Worm (Caenorhabditis elegans) whole organism, young adult: ENCODE results near the gene gcy-34.
A peak's percentile ranks its signal among the peaks of the same experiment; 100 is the strongest.

Experiments
- B0035.1 ChIP-seq: sonication (generic microtip); optimal IDR thresholded peaks from 2 replicates; lab custom pipeline; 2016; ENCODE audit warnings: missing genetic modification characterization, mild to moderate bottlenecking, missing compliant biosample characterization, missing genotype, missing genetic modification reagents
- C06A6.2 ChIP-seq: fragments of 200-800 bp; sonication (Bioruptor generic); conservative IDR thresholded peaks from 2 replicates; pipeline ENCODE4 v1.3.6; 2022; ENCODE audit warnings: missing genetic modification characterization, missing compliant biosample characterization
- F57A8.1 ChIP-seq: fragments of 200-800 bp; sonication (Bioruptor generic); optimal IDR thresholded peaks from 2 replicates; lab custom pipeline; 2018; ENCODE audit warnings: mild to moderate bottlenecking, missing genetic modification characterization, moderate library complexity, missing compliant biosample characterization
- F57C9.4 ChIP-seq: sonication (generic microtip); optimal IDR thresholded peaks from 2 replicates; lab custom pipeline; 2017; ENCODE audit warnings: mild to moderate bottlenecking, missing genetic modification characterization, missing compliant biosample characterization
- K11D2.4 ChIP-seq: fragments of 200-800 bp; sonication (Bioruptor generic); IDR thresholded peaks from 2 replicates; pipeline ENCODE4 v1.3.6; 2022; ENCODE audit warnings: missing genetic modification reagents, missing genetic modification characterization, missing compliant biosample characterization
- K12H6.12 ChIP-seq: fragments of 200-800 bp; sonication (Bioruptor generic); optimal IDR thresholded peaks from 2 replicates; lab custom pipeline; 2018; ENCODE audit warnings: mild to moderate bottlenecking, missing genetic modification characterization, missing compliant biosample characterization
- Y53F4B.3 ChIP-seq: fragments of 200-800 bp; sonication (Bioruptor generic); IDR thresholded peaks from 2 replicates; pipeline ENCODE4 v1.3.6; 2022; ENCODE audit warnings: missing genetic modification reagents, missing genetic modification characterization, missing compliant biosample characterization
- Y53G8AR.9 ChIP-seq: fragments of 200-800 bp; sonication (Bioruptor generic); conservative IDR thresholded peaks from 2 replicates; pipeline ENCODE4 v1.3.6; 2022; ENCODE audit warnings: missing genetic modification reagents, missing genetic modification characterization, missing compliant biosample characterization
- Y95B8A.8 ChIP-seq: fragments of 200-800 bp; sonication (Bioruptor generic); IDR thresholded peaks from 2 replicates; pipeline ENCODE4 v1.3.6; 2022; ENCODE audit warnings: missing genetic modification reagents, missing genetic modification characterization, missing compliant biosample characterization
- aptf-2 ChIP-seq: fragments of 200-800 bp; sonication (Bioruptor generic); conservative IDR thresholded peaks from 2 replicates; pipeline ENCODE4 v1.3.6; 2022; ENCODE audit warnings: missing genetic modification reagents, missing genetic modification characterization, missing compliant biosample characterization
- aptf-3 ChIP-seq: fragments of 200-800 bp; sonication (Bioruptor generic); IDR thresholded peaks from 2 replicates; pipeline ENCODE4 v1.3.6; 2022; ENCODE audit warnings: missing genetic modification characterization, missing compliant biosample characterization
- attf-5 ChIP-seq: fragments of 200-800 bp; sonication (Bioruptor generic); optimal IDR thresholded peaks from 2 replicates; lab custom pipeline; 2018; ENCODE audit warnings: mild to moderate bottlenecking, missing genetic modification characterization, missing compliant biosample characterization
- bed-1 ChIP-seq: fragments of 200-800 bp; sonication (Bioruptor generic); IDR thresholded peaks from 2 replicates; pipeline ENCODE4 v1.3.6; 2022; ENCODE audit warnings: missing genetic modification reagents, missing genetic modification characterization, missing compliant biosample characterization
- bed-2 ChIP-seq: fragments of 200-800 bp; sonication (Bioruptor generic); IDR thresholded peaks from 2 replicates; pipeline ENCODE4 v1.3.6; 2022; ENCODE audit warnings: missing genetic modification reagents, missing genetic modification characterization, missing compliant biosample characterization
- cebp-1 ChIP-seq, 2 experiments: fragments of 200-800 bp in 1 of 2; sonication (Bioruptor generic) in 1 of 2; sonication (generic microtip) in 1 of 2; IDR thresholded peaks in 1 of 2; optimal IDR thresholded peaks in 1 of 2; 2 replicates each; pipeline versions ENCODE4 v1.3.6 to Lab custom; 2017 to 2022; ENCODE audit warnings: missing compliant biosample characterization in 2 of 2, missing genetic modification characterization in 2 of 2, mild to moderate bottlenecking in 1 of 2, missing genetic modification reagents in 1 of 2, moderate library complexity in 1 of 2
- ceh-27 ChIP-seq: fragments of 200-800 bp; sonication (Bioruptor generic); optimal IDR thresholded peaks from 2 replicates; lab custom pipeline; 2018; ENCODE audit warnings: mild to moderate bottlenecking, missing genetic modification characterization, moderate library complexity, missing compliant biosample characterization
- ceh-40 ChIP-seq: fragments of 200-800 bp; sonication (Bioruptor generic); IDR thresholded peaks from 2 replicates; pipeline ENCODE4 v1.3.6; 2022; ENCODE audit warnings: missing genetic modification characterization, missing compliant biosample characterization
- dox-1 ChIP-seq: fragments of 200-800 bp; sonication (Bioruptor generic); IDR thresholded peaks from 2 replicates; pipeline ENCODE4 v1.3.6; 2022; ENCODE audit warnings: missing genetic modification reagents, missing genetic modification characterization, missing compliant biosample characterization
- egl-44 ChIP-seq: fragments of 200-800 bp; sonication (Bioruptor generic); IDR thresholded peaks from 2 replicates; pipeline ENCODE4 v1.3.6; 2022; ENCODE audit warnings: missing genetic modification reagents, missing genetic modification characterization, missing compliant biosample characterization
- fkh-3 ChIP-seq: sonication (generic microtip); optimal IDR thresholded peaks from 2 replicates; lab custom pipeline; 2016; ENCODE audit warnings: mild to moderate bottlenecking, missing genetic modification characterization, missing compliant biosample characterization
- gei-17 ChIP-seq: fragments of 200-800 bp; sonication (Bioruptor generic); optimal IDR thresholded peaks from 2 replicates; lab custom pipeline; 2018; ENCODE audit warnings: mild to moderate bottlenecking, missing genetic modification characterization, missing compliant biosample characterization
- let-526 ChIP-seq: fragments of 200-800 bp; sonication (Bioruptor generic); IDR thresholded peaks from 2 replicates; pipeline ENCODE4 v1.3.6; 2022; ENCODE audit warnings: missing genetic modification reagents, missing genetic modification characterization, missing compliant biosample characterization
- let-607 ChIP-seq, 2 experiments: fragments of 200-800 bp in 1 of 2; sonication (Bioruptor generic) in 1 of 2; sonication (generic microtip) in 1 of 2; optimal IDR thresholded peaks; 2 replicates each; lab custom pipeline; 2016 to 2018; ENCODE audit warnings: mild to moderate bottlenecking in 2 of 2, missing compliant biosample characterization in 2 of 2, missing genetic modification characterization in 2 of 2, moderate library complexity in 2 of 2, missing genotype in 1 of 2
- lin-26 ChIP-seq: fragments of 200-800 bp; sonication (Bioruptor generic); IDR thresholded peaks from 2 replicates; pipeline ENCODE4 v1.3.6; 2022; ENCODE audit warnings: missing genetic modification reagents, missing genetic modification characterization, missing compliant biosample characterization
- lin-40 ChIP-seq: sonication (generic microtip); optimal IDR thresholded peaks from 2 replicates; lab custom pipeline; 2016; ENCODE audit warnings: missing genetic modification characterization, mild to moderate bottlenecking, missing compliant biosample characterization, missing genotype, missing genetic modification reagents
- madf-6 ChIP-seq: fragments of 200-800 bp; sonication (Bioruptor generic); IDR thresholded peaks from 2 replicates; pipeline ENCODE4 v1.3.6; 2022; ENCODE audit warnings: missing genetic modification reagents, missing genetic modification characterization, missing compliant biosample characterization
- mxl-1 ChIP-seq: sonication (generic microtip); optimal IDR thresholded peaks from 2 replicates; lab custom pipeline; 2016; ENCODE audit warnings: missing genetic modification characterization, missing compliant biosample characterization
- nhr-80 ChIP-seq: sonication (generic microtip); optimal IDR thresholded peaks from 2 replicates; lab custom pipeline; 2016; ENCODE audit warnings: missing genetic modification characterization, missing compliant biosample characterization
- nhr-90 ChIP-seq: sonication (generic microtip); optimal IDR thresholded peaks from 2 replicates; lab custom pipeline; 2016; ENCODE audit warnings: missing genotype, mild to moderate bottlenecking, missing genetic modification characterization, missing compliant biosample characterization
- rec-8 ChIP-seq, 2 experiments: sonication (generic microtip); optimal IDR thresholded peaks; 2 replicates each; lab custom pipeline; 2016; ENCODE audit warnings: mild to moderate bottlenecking in 2 of 2, missing genetic modification characterization in 2 of 2, missing genetic modification reagents in 2 of 2, missing genotype in 2 of 2, missing biosample characterization in 1 of 2, missing compliant biosample characterization in 1 of 2, moderate library complexity in 1 of 2
- repo-1 ChIP-seq: sonication (generic microtip); optimal IDR thresholded peaks from 2 replicates; lab custom pipeline; 2017; ENCODE audit warnings: mild to moderate bottlenecking, missing genetic modification characterization, missing compliant biosample characterization
- rpc-1 ChIP-seq, 2 experiments: fragments of 150-350 bp in 1 of 2; sonication (generic microtip) in 1 of 2; optimal IDR thresholded peaks; 2 replicates each; lab custom pipeline; 2014 to 2018; ENCODE audit warnings: missing biosample characterization in 1 of 2, missing genetic modification characterization in 1 of 2, missing genetic modification reagents in 1 of 2, missing genotype in 1 of 2
- somi-1 ChIP-seq: fragments of 200-800 bp; sonication (Bioruptor generic); optimal IDR thresholded peaks from 2 replicates; lab custom pipeline; 2018; ENCODE audit warnings: mild to moderate bottlenecking, missing genetic modification characterization, missing compliant biosample characterization
- tbp1 ChIP-seq: fragments of 200-800 bp; sonication (Bioruptor generic); optimal IDR thresholded peaks from 2 replicates; lab custom pipeline; 2018; ENCODE audit warnings: mild to moderate bottlenecking, missing genetic modification characterization, missing compliant biosample characterization
- unc-62 ChIP-seq: fragments of 150-350 bp; optimal IDR thresholded peaks from 2 replicates; lab custom pipeline; 2014; ENCODE audit warnings: missing biosample characterization, missing genetic modification reagents, missing genetic modification characterization
- zim-3 ChIP-seq: sonication (generic microtip); optimal IDR thresholded peaks from 2 replicates; lab custom pipeline; 2017; ENCODE audit warnings: mild to moderate bottlenecking, missing genetic modification characterization, moderate library complexity, missing compliant biosample characterization
- ztf-18 ChIP-seq: sonication (generic microtip); optimal IDR thresholded peaks from 2 replicates; lab custom pipeline; 2016; ENCODE audit warnings: missing genotype, mild to moderate bottlenecking, missing genetic modification characterization, missing compliant biosample characterization
- ztf-26 ChIP-seq: sonication (generic microtip); optimal IDR thresholded peaks from 2 replicates; lab custom pipeline; 2017; ENCODE audit warnings: missing genetic modification characterization, missing compliant biosample characterization
- ztf-3 ChIP-seq: fragments of 200-800 bp; sonication (Bioruptor generic); optimal IDR thresholded peaks from 2 replicates; lab custom pipeline; 2018; ENCODE audit warnings: mild to moderate bottlenecking, missing genetic modification characterization, missing compliant biosample characterization
- ztf-6 ChIP-seq: fragments of 200-800 bp; sonication (Bioruptor generic); IDR thresholded peaks from 2 replicates; pipeline ENCODE4 v1.3.6; 2022; ENCODE audit warnings: missing genetic modification reagents, missing genetic modification characterization, missing compliant biosample characterization

Gene gcy-34

DNA sequence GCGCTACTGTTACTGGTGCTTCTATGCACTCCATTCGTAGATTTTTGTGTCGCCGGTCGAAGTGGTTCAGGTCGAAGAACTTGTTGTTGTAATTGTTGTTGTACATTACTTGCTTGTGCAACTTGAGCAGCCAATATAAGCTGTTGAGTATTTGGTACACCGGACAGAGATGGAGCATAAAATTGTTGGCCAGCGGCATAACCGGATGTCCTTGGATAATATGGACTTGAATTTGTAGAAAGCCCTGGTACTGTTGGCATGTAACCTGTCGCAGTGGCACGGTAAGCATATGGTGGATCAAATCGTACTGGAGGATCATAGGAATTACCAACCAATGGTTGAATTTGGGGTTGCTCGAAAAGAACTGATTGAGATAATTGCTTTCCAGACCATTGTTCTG, 3.3 kb upstream of the gcy-34 start:
- no peak for TF ChIP-seq let-526 (GFP tag; lab: Robert Waterston, UW)
- TF ChIP-seq, all 124 proteins: peak for 0

DNA sequence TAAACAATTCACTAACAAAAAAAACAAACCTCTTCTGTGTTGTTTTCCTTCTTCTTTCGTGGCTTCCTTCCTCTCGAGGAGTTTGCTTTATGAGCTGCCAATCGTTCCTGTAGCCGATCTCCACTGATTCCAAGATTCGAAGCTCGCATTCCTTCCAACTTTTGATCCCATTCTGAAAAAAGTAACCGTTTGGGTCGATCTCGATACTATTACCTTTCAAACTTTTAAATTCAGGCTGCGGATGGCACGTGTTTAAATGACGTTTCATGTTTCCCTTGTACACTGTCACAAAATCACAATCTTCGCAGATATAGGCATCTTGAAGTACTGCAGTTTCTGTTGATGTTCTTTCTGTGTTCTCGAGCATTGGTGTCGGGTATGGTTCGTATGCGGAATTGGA, 1.8 kb upstream of the gcy-34 start:
- TF ChIP-seq C06A6.2 (no peak), aptf-3 (GFP tag; lab: Robert Waterston, UW) (no peak), dox-1 (no peak), rpc-1 (optimal IDR thresholded peaks at IDR 0.05; lab: Kevin White, UChicago) (no peak), rpc-1 (tag; optimal IDR thresholded peaks at IDR 0.05; lab: Kevin White, UChicago) (no peak), F57A8.1 (GFP tag; lab: Kevin White, UChicago) (no peak), tbp1 (no peak), nhr-80 (no peak), ztf-3 (no peak), unc-62 (GFP tag; lab: Kevin White, UChicago) (no peak)

DNA sequence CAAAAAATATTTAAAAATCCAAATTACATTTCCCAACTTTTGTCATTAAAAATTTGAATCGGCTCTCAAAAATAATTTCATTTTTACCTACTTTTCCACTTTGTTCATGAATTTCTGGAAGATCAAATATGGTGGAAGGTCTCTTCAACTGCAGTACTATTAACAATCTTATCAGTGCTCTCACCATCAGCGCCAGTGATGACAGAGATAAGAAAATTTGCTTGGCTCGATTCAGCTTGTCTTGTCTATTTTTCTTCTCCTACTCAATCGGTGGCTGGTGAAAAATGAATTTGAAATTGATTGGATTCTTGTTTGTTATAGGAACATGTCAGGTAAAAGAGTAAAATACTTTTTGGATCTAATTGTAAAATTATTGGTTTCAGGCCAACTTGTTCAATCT, 4.7 kb downstream of the gcy-34 start, which contains the start of gene cpz-2:
TSS of gene cpz-2 (plus strand) at position 210 of the 400 bp plus-strand sequence.
- TF ChIP-seq ztf-18 (no peak), nhr-80 (peak; percentile 74), attf-5 (GFP tag; lab: Kevin White, UChicago) (no peak), rec-8 (tag; optimal IDR thresholded peaks at IDR 0.05; lab: Kevin White, UChicago) (no peak), unc-62 (GFP tag; lab: Kevin White, UChicago) (no peak)

DNA sequence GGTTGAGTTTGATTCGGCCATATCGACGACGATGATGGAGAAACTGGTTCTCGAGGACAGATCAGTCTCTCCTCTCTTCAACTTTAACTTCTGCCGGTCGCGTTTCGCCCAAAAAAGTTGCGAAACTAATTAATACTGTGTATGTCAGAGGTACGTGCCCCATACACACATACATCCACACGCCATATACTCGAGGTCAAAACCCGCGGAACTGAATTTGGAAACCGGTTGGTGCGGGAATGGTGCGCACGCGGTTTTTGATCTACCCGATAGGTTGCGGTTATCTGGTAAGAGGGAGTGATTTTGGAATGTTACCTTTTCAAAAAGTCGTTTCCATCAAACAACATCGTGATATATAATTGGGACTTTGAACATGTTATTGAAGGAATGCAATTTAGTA, 5.5 kb downstream of the gcy-34 start, which contains the start of gene ifbp-1:
TSS of gene ifbp-1 (minus strand) at position 85 of the 400 bp plus-strand sequence.
- no peak for TF ChIP-seq mxl-1 (tag; lab: Kevin White, UChicago)
- no peak for TF ChIP-seq repo-1 (tag; lab: Kevin White, UChicago)
- peak; percentile 73 for TF ChIP-seq ztf-26 (tag; lab: Kevin White, UChicago)
- peak; percentile 73 for TF ChIP-seq lin-40 (tag; lab: Kevin White, UChicago)
- TF ChIP-seq zim-3 = no peak
- TF ChIP-seq K11D2.4 (GFP tag; lab: Robert Waterston, UW) = 0 out of 2 replicates have a peak, but pooled peaks have one; percentile 66
- TF ChIP-seq cebp-1 (GFP tag; IDR thresholded peaks at IDR 0.05; lab: Robert Waterston, UW) = peak; percentile 50; the same call in 1 of the 2 replicates
- peak; percentile 79 for TF ChIP-seq cebp-1 (tag; optimal IDR thresholded peaks at IDR 0.05; lab: Kevin White, UChicago)
- no peak for TF ChIP-seq F57C9.4 (tag; lab: Kevin White, UChicago)
- TF ChIP-seq ceh-27 (GFP tag; lab: Kevin White, UChicago) = peak; percentile 9
- peak; percentile 60; the same call in 1 of the 2 replicates for TF ChIP-seq lin-26
- TF ChIP-seq egl-44 (GFP tag; lab: Robert Waterston, UW) = 0 out of 2 replicates have a peak, but pooled peaks have one; percentile 15
- TF ChIP-seq somi-1 = peak; percentile 42
- TF ChIP-seq, all 124 proteins: peak for 8

DNA sequence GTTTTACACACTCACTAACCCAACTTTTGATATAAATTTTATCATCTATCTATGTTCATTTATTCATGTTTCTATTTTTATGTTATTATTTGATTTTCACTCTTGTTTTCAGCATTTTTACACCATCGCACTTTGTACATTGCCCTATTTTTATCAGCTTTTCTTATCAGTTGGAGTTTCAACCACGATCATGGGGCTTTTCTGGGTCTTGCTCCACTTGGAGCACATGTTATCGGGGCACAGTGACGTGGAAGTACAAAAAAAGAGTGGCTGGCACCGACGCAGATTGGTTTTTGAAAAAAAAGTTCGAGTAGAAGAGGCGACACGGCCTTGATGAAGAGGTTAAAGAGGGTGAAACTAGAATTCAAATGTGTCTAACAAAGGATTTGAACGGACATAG, 8.6 kb downstream of the gcy-34 start:
- peak; percentile 79 to 91 for TF ChIP-seq let-607 (tag; optimal IDR thresholded peaks at IDR 0.05; lab: Kevin White, UChicago)
- no peak for TF ChIP-seq lin-40 (tag; lab: Kevin White, UChicago)
- no peak for TF ChIP-seq fkh-3
- TF ChIP-seq K12H6.12 = no peak
- no peak for TF ChIP-seq cebp-1 (GFP tag; IDR thresholded peaks at IDR 0.05; lab: Robert Waterston, UW)
- peak; percentile 48 for TF ChIP-seq cebp-1 (tag; optimal IDR thresholded peaks at IDR 0.05; lab: Kevin White, UChicago)
- TF ChIP-seq Y95B8A.8 (GFP tag; lab: Robert Waterston, UW) = 0 out of 2 replicates have a peak, but pooled peaks have one; percentile 62
- 0 out of 2 replicates have a peak, but pooled peaks have one; percentile 24 for TF ChIP-seq dox-1
- no peak for TF ChIP-seq bed-2 (GFP tag; lab: Robert Waterston, UW)
- no peak for TF ChIP-seq aptf-2 (GFP tag; lab: Robert Waterston, UW)
- no peak for TF ChIP-seq madf-6 (GFP tag; lab: Robert Waterston, UW)
- no peak for TF ChIP-seq nhr-90 (tag; lab: Kevin White, UChicago)
- TF ChIP-seq Y53G8AR.9 (GFP tag; lab: Robert Waterston, UW) = no peak
- no peak for TF ChIP-seq bed-1
- TF ChIP-seq ceh-40 = no peak
- TF ChIP-seq ztf-6 (GFP tag; lab: Robert Waterston, UW) = no peak
- no peak for TF ChIP-seq Y53F4B.3
- no peak for TF ChIP-seq gei-17
- TF ChIP-seq F57C9.4 (tag; lab: Kevin White, UChicago) = no peak
- TF ChIP-seq unc-62 (GFP tag; lab: Kevin White, UChicago) = no peak
- TF ChIP-seq B0035.1 (tag; lab: Kevin White, UChicago) = no peak
